Worm (Caenorhabditis elegans): ENCODE measurements around the gene enu-3.5.

Gene enu-3.5

DNA sequence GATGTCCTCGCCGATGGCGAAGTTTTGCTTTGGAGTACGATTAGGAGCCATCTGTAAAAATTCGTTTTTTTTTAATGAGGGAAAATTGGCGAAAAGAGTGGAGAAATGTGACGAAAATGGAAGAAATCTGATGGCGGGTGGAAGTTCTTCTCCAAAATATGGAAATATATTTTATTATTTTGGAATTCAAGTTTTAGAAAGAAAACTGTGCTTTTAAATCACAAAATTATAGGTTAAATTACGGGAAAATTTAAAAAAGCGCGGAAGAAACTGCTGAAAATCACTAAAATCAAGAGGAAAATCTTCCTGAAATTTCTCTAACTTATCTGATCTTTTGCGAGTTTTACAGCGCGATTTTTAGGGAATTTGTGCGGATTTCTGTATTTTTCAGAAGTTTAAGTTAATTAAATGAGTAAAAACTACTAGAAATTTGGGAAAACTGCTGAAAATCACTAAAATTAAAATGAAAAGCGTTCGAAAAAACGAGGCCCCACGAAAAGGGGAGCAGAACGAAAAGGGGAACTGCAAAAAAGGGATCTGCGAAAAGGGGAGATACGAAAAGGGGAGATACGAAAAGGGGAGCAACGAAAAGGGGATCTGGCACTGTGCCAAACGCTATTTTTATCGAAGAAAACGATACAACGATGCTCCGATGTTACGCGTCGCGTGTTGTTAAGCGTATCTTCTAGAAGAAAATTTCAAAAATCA lies at the start of gene enu-3.5, which contains the start of gene cec-7:
TSS of gene enu-3.5 (plus strand) at position 670 of the 708 bp plus-strand sequence.
TSS of gene cec-7 (minus strand) at position 51 of the 708 bp plus-strand sequence.
- no peak for TF ChIP-seq zag-1 (tag; optimal IDR thresholded peaks at IDR 0.05)
- TF ChIP-seq ceh-82 (tag; optimal IDR thresholded peaks at IDR 0.05), result no peak
- TF ChIP-seq ama-1 (optimal IDR thresholded peaks at IDR 0.05), result no peak
- TF ChIP-seq Y48G9A.11 (GFP tag; IDR thresholded peaks at IDR 0.05), result peak; percentile 62; the same call in 1 of the 2 replicates
- peak; percentile 23 for TF ChIP-seq aha-1 (tag)
- TF ChIP-seq hmg-1.1 (GFP tag; IDR thresholded peaks at IDR 0.05), result no peak
- no peak for TF ChIP-seq Y105C5A.15 (GFP tag; IDR thresholded peaks at IDR 0.05)
- TF ChIP-seq mes-2 (tag; optimal IDR thresholded peaks at IDR 0.05; ENCODE audit: poor library complexity, severe bottlenecking), result peak; percentile 4
- peak; percentile 36; the same call in 1 of the 2 replicates for TF ChIP-seq lin-38 (GFP tag; IDR thresholded peaks at IDR 0.05)
- TF ChIP-seq dmd-6 (GFP tag; IDR thresholded peaks at IDR 0.05), result 0 out of 2 replicates have a peak, but pooled peaks have one; percentile 8
- no peak for TF ChIP-seq mep-1 (tag; optimal IDR thresholded peaks at IDR 0.05)
- no peak for TF ChIP-seq daf-12 (tag; optimal IDR thresholded peaks at IDR 0.05)
- TF ChIP-seq ceh-32 (tag; optimal IDR thresholded peaks at IDR 0.05; ENCODE audit: poor library complexity), result no peak
- no peak for TF ChIP-seq daf-8 (GFP tag; IDR thresholded peaks at IDR 0.05)
- TF ChIP-seq fkh-10 (GFP tag; optimal IDR thresholded peaks at IDR 0.05), result no peak
- no peak for TF ChIP-seq dve-1 (tag; optimal IDR thresholded peaks at IDR 0.05; ENCODE audit: insufficient read depth)
- TF ChIP-seq dmd-9 (GFP tag; IDR thresholded peaks at IDR 0.05), result no peak
- TF ChIP-seq dpl-1 (GFP tag; optimal IDR thresholded peaks at IDR 0.05), result no peak
- no peak for TF ChIP-seq unc-62 (GFP tag; optimal IDR thresholded peaks at IDR 0.05 in 1 of 2)
- TF ChIP-seq unc-62 (tag; optimal IDR thresholded peaks at IDR 0.05), result no peak

DNA sequence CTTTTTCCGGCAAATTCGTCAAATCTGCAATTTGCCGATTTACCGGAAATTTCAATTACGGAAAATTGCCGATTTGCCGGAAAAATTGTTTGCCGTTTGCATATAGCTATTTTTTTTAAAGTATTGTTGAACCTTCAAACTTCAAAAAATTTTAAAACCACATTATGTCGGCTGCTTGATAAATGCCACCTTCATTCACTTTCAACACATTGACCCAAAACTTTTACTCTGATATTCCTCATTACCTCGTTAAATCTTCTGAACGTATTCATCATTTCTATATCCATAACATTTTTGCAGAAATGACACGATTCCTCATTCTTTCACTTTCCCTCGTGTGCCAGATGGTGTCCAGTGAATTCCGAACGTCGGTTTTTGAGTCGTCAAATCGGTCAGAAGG lies 48.9 kb upstream of the enu-3.5 start, which contains the start of gene Y37D8A.3:
TSS of gene Y37D8A.3 (plus strand) at position 301 of the 400 bp plus-strand sequence.
- TF ChIP-seq lin-15B (tag; optimal IDR thresholded peaks at IDR 0.05) (no peak), unc-62 (GFP tag; optimal IDR thresholded peaks at IDR 0.05 in 1 of 2) (no peak), unc-62 (tag; optimal IDR thresholded peaks at IDR 0.05) (no peak), nhr-48 (tag; optimal IDR thresholded peaks at IDR 0.05) (no peak), egl-43 (GFP tag; IDR thresholded peaks at IDR 0.05) (no peak), Y75B8A.6 (GFP tag; IDR thresholded peaks at IDR 0.05) (no peak), nhr-6 (tag; optimal IDR thresholded peaks at IDR 0.05) (no peak), zag-1 (tag; optimal IDR thresholded peaks at IDR 0.05) (no peak), skn-1 (tag; optimal IDR thresholded peaks at IDR 0.05) (no peak), mep-1 (tag; optimal IDR thresholded peaks at IDR 0.05) (no peak), attf-4 (tag; optimal IDR thresholded peaks at IDR 0.05) (no peak), arid-1 (GFP tag; conservative IDR thresholded peaks at IDR 0.05) (no peak), hlh-11 (tag; optimal IDR thresholded peaks at IDR 0.05) (no peak), zfp-2 (tag; optimal IDR thresholded peaks at IDR 0.05) (no peak), daf-12 (tag; optimal IDR thresholded peaks at IDR 0.05) (no peak), ceh-32 (tag; optimal IDR thresholded peaks at IDR 0.05; ENCODE audit: poor library complexity) (no peak), madf-5 (GFP tag; IDR thresholded peaks at IDR 0.05) (no peak), nhr-77 (tag; optimal IDR thresholded peaks at IDR 0.05) (no peak)

DNA sequence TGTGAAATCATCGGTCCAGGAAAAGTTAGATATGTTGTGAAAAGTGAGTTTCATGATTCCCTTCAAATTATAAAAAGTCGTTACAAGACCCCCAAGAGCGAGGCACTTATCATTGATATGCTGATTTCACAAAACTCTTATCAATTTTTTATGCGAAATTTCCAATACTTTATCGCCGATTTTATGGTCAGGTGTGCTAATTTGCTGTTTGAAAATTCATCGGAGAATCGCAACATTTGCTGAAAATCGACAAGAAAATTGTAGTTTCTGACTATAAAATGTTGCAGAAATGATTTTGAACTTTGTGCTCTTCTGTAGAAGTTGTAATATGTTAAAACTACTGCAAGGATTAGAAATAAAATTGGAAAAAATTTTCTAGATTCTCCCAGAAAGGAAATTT lies 46.3 kb upstream of the enu-3.5 start:
- TF ChIP-seq nhr-28 (tag; optimal IDR thresholded peaks at IDR 0.05) (peak; percentile 80), hlh-30 (tag; optimal IDR thresholded peaks at IDR 0.05; ENCODE audit: insufficient read depth) (no peak), Y75B8A.6 (GFP tag; IDR thresholded peaks at IDR 0.05) (no peak), Y48G9A.11 (GFP tag; IDR thresholded peaks at IDR 0.05) (no peak), ama-1 (optimal IDR thresholded peaks at IDR 0.05) (no peak), pqm-1 (tag; optimal IDR thresholded peaks at IDR 0.05) (peak; percentile 1), dmd-6 (GFP tag; IDR thresholded peaks at IDR 0.05) (peak; percentile 38; the same call in 1 of the 2 replicates), rbr-2 (tag; optimal IDR thresholded peaks at IDR 0.05) (no peak), pha-4 (GFP tag; IDR thresholded peaks at IDR 0.05) (no peak), pha-4 (tag; optimal IDR thresholded peaks at IDR 0.05) (no peak), dve-1 (tag; optimal IDR thresholded peaks at IDR 0.05; ENCODE audit: insufficient read depth) (peak; percentile 23), mxl-2 (GFP tag; conservative IDR thresholded peaks at IDR 0.05) (no peak)

Measured in whole organism, L4 larva.